Worm (Caenorhabditis elegans) whole organism, L4 larva: ENCODE results near the gene T15B7.14.

ENCODE experiments used
- D1046.2 ChIP-seq: fragments of 200-800 bp; sonication (Bioruptor generic); IDR thresholded peaks from 2 replicates; pipeline ENCODE4 v1.3.6; 2022; ENCODE audit warnings: missing genetic modification characterization, missing compliant biosample characterization
- F10B5.3 ChIP-seq: sonication (generic microtip); optimal IDR thresholded peaks from 2 replicates; lab custom pipeline; 2016; ENCODE audit warnings: mild to moderate bottlenecking, missing genetic modification characterization, missing compliant biosample characterization
- F44E2.7 ChIP-seq: fragments of 200-800 bp; sonication (Bioruptor generic); IDR thresholded peaks from 2 replicates; pipeline ENCODE4 v2.1.2; 2022; ENCODE audit warnings: missing genetic modification characterization, missing compliant biosample characterization
- R02D3.7 ChIP-seq: fragments of 150-350 bp; sonication (generic microtip); optimal IDR thresholded peaks from 3 replicates; lab custom pipeline; 2014; ENCODE audit warnings: missing biosample characterization, missing genetic modification characterization
- T26A8.4 ChIP-seq: fragments of 200-800 bp; sonication (Bioruptor generic); IDR thresholded peaks from 2 replicates; pipeline ENCODE4 v1.3.6; 2022; ENCODE audit warnings: missing genetic modification characterization, missing compliant biosample characterization
- Y105C5A.15 ChIP-seq: fragments of 200-800 bp; sonication (Bioruptor generic); IDR thresholded peaks from 2 replicates; pipeline ENCODE4 v1.3.6; 2022; ENCODE audit warnings: missing genetic modification characterization, missing compliant biosample characterization
- Y5F2A.4 ChIP-seq: fragments of 200-800 bp; sonication (Bioruptor generic); optimal IDR thresholded peaks from 2 replicates; lab custom pipeline; 2018; ENCODE audit warnings: mild to moderate bottlenecking, missing genetic modification characterization, missing compliant biosample characterization
- aha-1 ChIP-seq: fragments of 150-350 bp; peaks from one replicate; lab custom pipeline; 2014; ENCODE audit warnings: missing biosample characterization, missing genetic modification characterization
- ceh-20 ChIP-seq: fragments of 200-800 bp; sonication (Bioruptor generic); IDR thresholded peaks from 2 replicates; pipeline ENCODE4 v1.3.6; 2022; ENCODE audit warnings: missing genetic modification reagents, missing genetic modification characterization, missing compliant biosample characterization
- ceh-28 ChIP-seq: fragments of 150-350 bp; optimal IDR thresholded peaks from 2 replicates; lab custom pipeline; 2014; ENCODE audit warnings: missing biosample characterization, missing genetic modification reagents, missing genetic modification characterization
- ceh-62 ChIP-seq: sonication (generic microtip); optimal IDR thresholded peaks from 2 replicates; lab custom pipeline; 2017; ENCODE audit warnings: missing biosample characterization, missing genetic modification characterization
- daf-12 ChIP-seq: fragments of 150-350 bp; optimal IDR thresholded peaks from 2 replicates; lab custom pipeline; 2014; ENCODE audit warnings: missing biosample characterization, missing genetic modification reagents, missing genetic modification characterization
- daf-16 ChIP-seq, 3 experiments: sonication (generic microtip); optimal IDR thresholded peaks; 2 replicates each; lab custom pipeline; 2016 to 2017; ENCODE audit warnings: missing genetic modification characterization in 3 of 3, missing genetic modification reagents in 3 of 3, mild to moderate bottlenecking in 2 of 3, missing compliant biosample characterization in 2 of 3, missing biosample characterization in 1 of 3, moderate library complexity in 1 of 3
- daf-19 ChIP-seq: fragments of 200-800 bp; sonication (Bioruptor generic); conservative IDR thresholded peaks from 2 replicates; pipeline ENCODE4 v1.3.6; 2022; ENCODE audit warnings: missing genetic modification characterization, missing compliant biosample characterization
- dmd-9 ChIP-seq: fragments of 200-800 bp; sonication (Bioruptor generic); IDR thresholded peaks from 2 replicates; pipeline ENCODE4 v1.3.6; 2022; ENCODE audit warnings: missing genetic modification reagents, missing genetic modification characterization, missing compliant biosample characterization
- egl-27 ChIP-seq: sonication (generic microtip); optimal IDR thresholded peaks from 3 replicates; lab custom pipeline; 2017; ENCODE audit warnings: missing biosample characterization, missing genetic modification reagents, missing genetic modification characterization
- egl-43 ChIP-seq: fragments of 200-800 bp; sonication (Bioruptor generic); IDR thresholded peaks from 2 replicates; pipeline ENCODE4 v1.3.6; 2022; ENCODE audit warnings: missing genetic modification reagents, missing genetic modification characterization, missing compliant biosample characterization
- fkh-10 ChIP-seq: fragments of 150-350 bp; optimal IDR thresholded peaks from 2 replicates; lab custom pipeline; 2014; ENCODE audit warnings: missing biosample characterization, missing genetic modification reagents, missing genetic modification characterization
- hlh-30 ChIP-seq: sonication (generic microtip); optimal IDR thresholded peaks from 2 replicates; lab custom pipeline; 2017; ENCODE audit warnings: antibody characterized with exemption, mild to moderate bottlenecking, missing genetic modification characterization, missing compliant biosample characterization; ENCODE audit not compliant: insufficient read depth
- hmg-1.1 ChIP-seq: fragments of 200-800 bp; sonication (Bioruptor generic); IDR thresholded peaks from 2 replicates; pipeline ENCODE4 v1.3.6; 2022; ENCODE audit warnings: missing genetic modification reagents, missing genetic modification characterization, missing compliant biosample characterization
- jun-1 ChIP-seq: fragments of 150-350 bp; optimal IDR thresholded peaks from 2 replicates; lab custom pipeline; 2014; ENCODE audit warnings: missing biosample characterization, missing genetic modification reagents, missing genetic modification characterization
- lim-7 ChIP-seq: fragments of 200-800 bp; sonication (Bioruptor generic); IDR thresholded peaks from 2 replicates; pipeline ENCODE4 v1.3.6; 2022; ENCODE audit warnings: missing genetic modification characterization, missing compliant biosample characterization
- lin-1 ChIP-seq: fragments of 200-800 bp; sonication (Bioruptor generic); IDR thresholded peaks from 2 replicates; pipeline ENCODE4 v1.3.6; 2022; ENCODE audit warnings: missing genetic modification reagents, missing genetic modification characterization, missing compliant biosample characterization
- lin-13 ChIP-seq: fragments of 150-350 bp; optimal IDR thresholded peaks from 2 replicates; lab custom pipeline; 2014; ENCODE audit warnings: missing biosample characterization, missing genetic modification reagents, missing genetic modification characterization
- lin-29 ChIP-seq: fragments of 200-800 bp; sonication (Bioruptor generic); IDR thresholded peaks from 2 replicates; pipeline ENCODE4 v1.3.6; 2022; ENCODE audit warnings: missing genetic modification reagents, missing genetic modification characterization, missing compliant biosample characterization
- lin-38 ChIP-seq: fragments of 200-800 bp; sonication (Bioruptor generic); IDR thresholded peaks from 2 replicates; pipeline ENCODE4 v1.3.6; 2022; ENCODE audit warnings: missing genetic modification reagents, missing genetic modification characterization, missing compliant biosample characterization
- lsy-2 ChIP-seq, 2 experiments: fragments of 150-350 bp in 1 of 2; sonication (generic microtip) in 1 of 2; optimal IDR thresholded peaks; 2 replicates each; lab custom pipeline; 2014 to 2017; ENCODE audit warnings: missing biosample characterization in 2 of 2, missing genetic modification characterization in 2 of 2
- mdl-1 ChIP-seq, 2 experiments: fragments of 150-350 bp in 1 of 2; sonication (generic microtip) in 1 of 2; optimal IDR thresholded peaks; 2 replicates each; lab custom pipeline; 2014 to 2017; ENCODE audit warnings: missing biosample characterization in 2 of 2, missing genetic modification characterization in 2 of 2
- mdt-29 ChIP-seq: fragments of 200-800 bp; sonication (Bioruptor generic); IDR thresholded peaks from 2 replicates; pipeline ENCODE4 v1.3.6; 2022; ENCODE audit warnings: missing genetic modification reagents, missing genetic modification characterization, missing compliant biosample characterization
- mep-1 ChIP-seq: fragments of 150-350 bp; sonication (generic microtip); optimal IDR thresholded peaks from 3 replicates; lab custom pipeline; 2014; ENCODE audit warnings: missing biosample characterization, missing genetic modification characterization
- mxl-3 ChIP-seq: fragments of 200-800 bp; sonication (Bioruptor generic); optimal IDR thresholded peaks from 2 replicates; lab custom pipeline; 2018; ENCODE audit warnings: mild to moderate bottlenecking, missing genetic modification characterization, missing compliant biosample characterization
- nhr-237 ChIP-seq: sonication (generic microtip); optimal IDR thresholded peaks from 2 replicates; lab custom pipeline; 2017; ENCODE audit warnings: missing biosample characterization, missing genetic modification characterization
- nhr-25 ChIP-seq: sonication (generic microtip); optimal IDR thresholded peaks from 2 replicates; lab custom pipeline; 2017; ENCODE audit warnings: missing genetic modification characterization, mild to moderate bottlenecking, missing compliant biosample characterization, antibody characterized with exemption, moderate library complexity, borderline replicate concordance; ENCODE audit not compliant: insufficient read depth
- nhr-41 ChIP-seq: fragments of 200-800 bp; sonication (Bioruptor generic); IDR thresholded peaks from 2 replicates; pipeline ENCODE4 v1.3.6; 2022; ENCODE audit warnings: missing genetic modification reagents, missing genetic modification characterization, missing compliant biosample characterization
- nhr-48 ChIP-seq: sonication (generic microtip); optimal IDR thresholded peaks from 2 replicates; lab custom pipeline; 2016; ENCODE audit warnings: mild to moderate bottlenecking, missing genetic modification characterization, missing compliant biosample characterization
- nhr-77 ChIP-seq: fragments of 150-350 bp; optimal IDR thresholded peaks from 2 replicates; lab custom pipeline; 2014; ENCODE audit warnings: missing biosample characterization, missing genetic modification characterization
- pha-4 ChIP-seq, 2 experiments: fragments of 150-350 bp in 1 of 2; fragments of 200-800 bp in 1 of 2; sonication (Bioruptor generic) in 1 of 2; IDR thresholded peaks in 1 of 2; optimal IDR thresholded peaks in 1 of 2; 2 replicates each; pipeline versions ENCODE4 v1.3.6 to Lab custom; 2014 to 2022; ENCODE audit warnings: missing genetic modification characterization in 2 of 2, missing genetic modification reagents in 2 of 2, missing biosample characterization in 1 of 2, missing compliant biosample characterization in 1 of 2
- sdz-12 ChIP-seq: fragments of 200-800 bp; sonication (Bioruptor generic); optimal IDR thresholded peaks from 2 replicates; lab custom pipeline; 2018; ENCODE audit warnings: mild to moderate bottlenecking, missing genetic modification characterization, missing compliant biosample characterization
- set-16 ChIP-seq: fragments of 200-800 bp; sonication (Bioruptor generic); IDR thresholded peaks from 2 replicates; pipeline ENCODE4 v1.3.6; 2022; ENCODE audit warnings: missing genetic modification reagents, missing genetic modification characterization, missing compliant biosample characterization
- snpc-4 ChIP-seq: fragments of 150-350 bp; optimal IDR thresholded peaks from 2 replicates; lab custom pipeline; 2014; ENCODE audit warnings: missing biosample characterization, missing genetic modification characterization
- spr-1 ChIP-seq: sonication (generic microtip); optimal IDR thresholded peaks from 2 replicates; lab custom pipeline; 2016; ENCODE audit warnings: mild to moderate bottlenecking, missing genetic modification characterization, missing compliant biosample characterization
- unc-62 ChIP-seq, 3 experiments: fragments of 150-350 bp in 1 of 3; sonication (generic microtip); optimal IDR thresholded peaks in 2 of 3; peaks in 1 of 3; 1 replicate in 1 of 3; 2 replicates in 2 of 3; lab custom pipeline; 2014 to 2017; ENCODE audit warnings: missing biosample characterization in 3 of 3, missing genetic modification characterization in 3 of 3, missing genetic modification reagents in 3 of 3, missing genotype in 1 of 3
- zag-1 ChIP-seq: fragments of 150-350 bp; optimal IDR thresholded peaks from 2 replicates; lab custom pipeline; 2014; ENCODE audit warnings: missing biosample characterization, missing genetic modification characterization
- zfp-2 ChIP-seq: sonication (generic microtip); optimal IDR thresholded peaks from 2 replicates; lab custom pipeline; 2016; ENCODE audit warnings: mild to moderate bottlenecking, missing genetic modification characterization, missing compliant biosample characterization
- ztf-11 ChIP-seq: fragments of 150-350 bp; optimal IDR thresholded peaks from 2 replicates; lab custom pipeline; 2014; ENCODE audit warnings: missing biosample characterization, missing genetic modification characterization

T15B7.14 gene

DNA sequence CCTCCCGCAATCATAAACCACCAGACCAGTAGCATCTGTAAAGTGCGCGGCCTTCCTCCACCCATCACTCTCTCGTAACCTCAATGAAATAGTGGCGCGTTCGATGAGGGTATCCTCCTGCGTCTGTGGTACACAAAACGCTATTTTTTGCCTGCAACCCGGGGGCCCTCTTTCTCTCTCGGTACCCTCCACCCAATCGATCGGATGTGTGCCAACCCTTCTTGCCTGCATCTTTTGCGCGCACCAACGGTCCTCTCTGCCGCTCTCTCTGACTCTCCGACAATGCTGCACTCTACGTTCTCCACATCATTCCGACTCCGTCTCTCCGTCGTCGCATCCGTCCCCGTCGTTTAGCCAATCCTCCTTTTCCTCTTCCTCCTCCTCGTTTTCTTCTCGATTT is 44.3 kb upstream of the T15B7.14 start (continued):
- peak; percentile 52 for TF ChIP-seq hlh-30 (tag; lab: Kevin White, UChicago)
- peak; percentile 84 for TF ChIP-seq ceh-28 (tag; lab: Kevin White, UChicago)
- peak; percentile 60 for TF ChIP-seq spr-1
- TF ChIP-seq F44E2.7 (GFP tag; lab: Robert Waterston, UW) = no peak
- TF ChIP-seq egl-43 (GFP tag; lab: Robert Waterston, UW) = peak; percentile 89
- TF ChIP-seq F10B5.3 (tag; lab: Kevin White, UChicago) = no peak
- TF ChIP-seq ceh-62 (tag; lab: Kevin White, UChicago) = no peak
- no peak for TF ChIP-seq D1046.2 (GFP tag; lab: Robert Waterston, UW)
- TF ChIP-seq T26A8.4 (GFP tag; lab: Robert Waterston, UW) = peak; percentile 38; the same call in 1 of the 2 replicates
- no peak for TF ChIP-seq Y105C5A.15 (GFP tag; lab: Robert Waterston, UW)
- TF ChIP-seq ztf-11 (tag; lab: Kevin White, UChicago) = no peak
- TF ChIP-seq aha-1 (tag; lab: Kevin White, UChicago) = peak; percentile 98
- TF ChIP-seq lin-29 (GFP tag; lab: Robert Waterston, UW) = no peak
- no peak for TF ChIP-seq jun-1 (tag; lab: Kevin White, UChicago)
- peak; percentile 80 for TF ChIP-seq fkh-10 (GFP tag; lab: Kevin White, UChicago)
- TF ChIP-seq Y5F2A.4 = no peak
- no peak for TF ChIP-seq zfp-2 (tag; lab: Kevin White, UChicago)
- peak; percentile 93 for TF ChIP-seq set-16 (GFP tag; lab: Robert Waterston, UW)
- peak; percentile 85 for TF ChIP-seq hmg-1.1 (GFP tag; lab: Robert Waterston, UW)
- TF ChIP-seq daf-12 = no peak
- TF ChIP-seq lin-1 (GFP tag; lab: Robert Waterston, UW) = no peak
- TF ChIP-seq ceh-20 = 0 out of 2 replicates have a peak, but pooled peaks have one; percentile 39
- no peak for TF ChIP-seq sdz-12

DNA sequence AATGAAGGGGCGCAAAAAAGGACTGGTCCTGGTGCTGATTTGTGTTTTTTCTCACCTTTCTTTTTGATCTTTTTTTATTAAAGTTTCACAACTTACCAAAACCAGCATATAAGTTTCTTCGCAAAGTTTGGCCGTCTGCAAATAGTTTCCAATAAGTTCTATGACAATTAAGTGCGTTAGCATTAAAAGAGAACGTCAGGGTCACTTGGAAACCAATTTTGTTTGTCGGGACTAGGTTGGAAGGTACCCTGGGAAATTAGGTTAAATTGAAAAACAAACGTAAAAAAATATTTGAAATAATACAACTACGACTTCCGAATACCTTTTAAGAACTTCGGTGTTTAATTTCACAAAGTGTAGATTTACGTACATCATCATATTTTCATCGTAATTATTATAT is 43.4 kb upstream of the T15B7.14 start:
- no peak for TF ChIP-seq nhr-41 (GFP tag; lab: Robert Waterston, UW)
- no peak for TF ChIP-seq D1046.2 (GFP tag; lab: Robert Waterston, UW)
- no peak for TF ChIP-seq mdl-1 (tag; optimal IDR thresholded peaks at IDR 0.05; lab: Kevin White, UChicago)
- TF ChIP-seq aha-1 (tag; lab: Kevin White, UChicago) = peak; percentile 67
- TF ChIP-seq unc-62 (GFP tag; optimal IDR thresholded peaks at IDR 0.05 in 1 of 2; lab: Kevin White, UChicago) = peak in 1 of 2 experiments; percentile 98
- TF ChIP-seq unc-62 (tag; optimal IDR thresholded peaks at IDR 0.05; lab: Kevin White, UChicago) = no peak

DNA sequence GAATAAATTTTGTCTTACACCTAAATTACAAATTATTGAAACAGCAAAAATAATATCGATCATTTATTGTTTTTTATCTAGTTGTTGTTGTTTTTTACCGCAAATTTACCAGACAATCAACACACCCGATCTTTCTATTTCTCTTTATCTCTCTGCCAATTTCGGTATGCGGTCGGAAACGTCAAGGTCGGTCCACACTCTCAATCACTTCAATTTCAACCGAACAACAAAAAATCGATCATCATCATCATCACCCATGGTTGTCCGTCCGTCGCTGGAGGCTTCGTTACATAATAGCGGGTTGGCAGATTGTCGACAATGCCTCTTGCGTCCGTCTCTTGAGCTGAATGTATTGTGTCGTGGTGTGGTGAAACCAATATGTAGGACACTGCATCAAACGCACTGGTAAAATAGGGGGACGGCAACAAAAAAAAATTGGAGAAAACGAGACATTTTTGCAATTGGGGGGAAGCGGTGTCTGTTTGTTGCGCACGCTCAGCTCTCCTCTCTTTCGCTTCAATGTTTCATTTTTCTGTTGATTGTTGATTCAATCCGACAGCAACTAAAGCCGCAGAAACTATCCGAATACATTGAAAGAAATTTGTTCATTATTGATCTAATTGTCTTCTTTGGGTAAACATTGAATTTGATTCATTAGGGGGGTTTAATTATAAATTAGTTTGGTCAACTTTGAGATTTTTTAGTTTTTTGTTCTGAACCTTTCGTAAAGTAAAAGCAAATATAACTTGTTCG is 41.8 kb upstream of the T15B7.14 start:
- TF ChIP-seq mdt-29 (GFP tag; lab: Robert Waterston, UW) (no peak), nhr-25 (tag; lab: Kevin White, UChicago) (no peak), R02D3.7 (tag; lab: Kevin White, UChicago) (no peak), snpc-4 (tag; lab: Kevin White, UChicago) (no peak), nhr-77 (no peak), egl-27 (tag; lab: Kevin White, UChicago) (no peak), nhr-237 (tag; lab: Kevin White, UChicago) (no peak), lim-7 (GFP tag; lab: Robert Waterston, UW) (no peak), hmg-1.1 (GFP tag; lab: Robert Waterston, UW) (peak; percentile 28; the same call in 1 of the 2 replicates), pha-4 (GFP tag; IDR thresholded peaks at IDR 0.05; lab: Robert Waterston, UW) (no peak), pha-4 (tag; optimal IDR thresholded peaks at IDR 0.05; lab: Kevin White, UChicago) (peak; percentile 58), unc-62 (GFP tag; optimal IDR thresholded peaks at IDR 0.05 in 1 of 2; lab: Kevin White, UChicago) (peak in 1 of 2 experiments; percentile 95), unc-62 (tag; optimal IDR thresholded peaks at IDR 0.05; lab: Kevin White, UChicago) (no peak), daf-16 (GFP tag; optimal IDR thresholded peaks at IDR 0.05; lab: Kevin White, UChicago) (no peak), daf-16 (tag; optimal IDR thresholded peaks at IDR 0.05; lab: Kevin White, UChicago) (no peak), lin-38 (GFP tag; lab: Robert Waterston, UW) (no peak), dmd-9 (0 out of 2 replicates have a peak, but pooled peaks have one; percentile 40), zag-1 (tag; lab: Kevin White, UChicago) (no peak), lin-13 (no peak), mxl-3 (GFP tag; lab: Kevin White, UChicago) (peak; percentile 0), daf-19 (no peak), nhr-48 (tag; lab: Kevin White, UChicago) (no peak), lsy-2 (tag; optimal IDR thresholded peaks at IDR 0.05; lab: Kevin White, UChicago) (peak in 1 of 2 experiments; percentile 8), lin-29 (GFP tag; lab: Robert Waterston, UW) (no peak), mep-1 (tag; lab: Kevin White, UChicago) (peak; percentile 19)
